Fruit fly (Drosophila melanogaster) Kc167 (cell line): Measurements from ENCODE around the gene CG17237.

Experiments used
- Myc ChIP-seq: fragments of >200 bp; optimal IDR thresholded peaks from 2 replicates; lab custom pipeline; 2017; ENCODE audit warnings: missing external identifiers
- psq ChIP-seq: fragments of >200 bp; optimal IDR thresholded peaks from 2 replicates; lab custom pipeline; 2017; ENCODE audit warnings: missing external identifiers

dm6 chr2L:2286773-2287172, 2.4 kb downstream of the CG17237 start, which contains the start of gene CG31681:
- no peak for TF ChIP-seq Myc (lab: Kevin White, UChicago)
- TF ChIP-seq psq (lab: Kevin White, UChicago), result no peak
